Fruit fly (Drosophila melanogaster) whole organism, embryonic: Measurements from ENCODE around the gene Tg.
A peak's percentile ranks its signal among the peaks of the same experiment; 100 is the strongest.

Source experiments
- C15 ChIP-seq: fragments of 200-800 bp; sonication (Bioruptor generic); IDR thresholded peaks from 3 replicates; pipeline ENCODE4 v1.3.6; 2022; ENCODE audit warnings: missing biosample characterization, missing genetic modification characterization
- CG10209 ChIP-seq: fragments of 200-800 bp; sonication (Bioruptor generic); optimal IDR thresholded peaks from 3 replicates; lab custom pipeline; 2017; ENCODE audit warnings: missing biosample characterization, mild to moderate bottlenecking, missing genetic modification characterization, missing genetic modification reagents
- CG10431 ChIP-seq: fragments of 200-800 bp; sonication (Bioruptor generic); optimal IDR thresholded peaks from 3 replicates; lab custom pipeline; 2018; ENCODE audit warnings: missing biosample characterization, mild to moderate bottlenecking, missing genetic modification characterization
- CG10462 ChIP-seq: fragments of 200-800 bp; sonication (Bioruptor generic); optimal IDR thresholded peaks from 2 replicates; lab custom pipeline; 2016; ENCODE audit warnings: missing biosample characterization, missing genetic modification characterization
- CG10654 ChIP-seq: fragments of 200-800 bp; sonication (Bioruptor generic); optimal IDR thresholded peaks from 2 replicates; lab custom pipeline; 2016; ENCODE audit warnings: missing biosample characterization, missing genetic modification characterization
- CG12155 ChIP-seq: fragments of 200-800 bp; sonication (Bioruptor generic); optimal IDR thresholded peaks from 3 replicates; lab custom pipeline; 2016; ENCODE audit warnings: missing biosample characterization, missing genetic modification characterization
- CG15269 ChIP-seq: fragments of 200-800 bp; sonication (Bioruptor generic); optimal IDR thresholded peaks from 2 replicates; lab custom pipeline; 2018; ENCODE audit warnings: missing biosample characterization, mild to moderate bottlenecking, missing genetic modification characterization, moderate library complexity
- CG16813 ChIP-seq: fragments of 200-800 bp; sonication (Bioruptor generic); IDR thresholded peaks from 3 replicates; pipeline ENCODE4 v1.3.6; 2022; ENCODE audit warnings: missing biosample characterization, missing genetic modification characterization; ENCODE audit not compliant: partially characterized antibody
- CG17359 ChIP-seq: fragments of 200-800 bp; sonication (Bioruptor generic); optimal IDR thresholded peaks from 3 replicates; lab custom pipeline; 2018; ENCODE audit warnings: missing biosample characterization, mild to moderate bottlenecking, missing genetic modification characterization, moderate library complexity
- CG2678 ChIP-seq: fragments of 200-800 bp; sonication (Bioruptor generic); optimal IDR thresholded peaks from 3 replicates; lab custom pipeline; 2019; ENCODE audit warnings: missing biosample characterization, mild to moderate bottlenecking, missing genetic modification characterization, moderate library complexity
- CG30020 ChIP-seq: fragments of 200-800 bp; optimal IDR thresholded peaks from 2 replicates; lab custom pipeline; 2019; ENCODE audit warnings: missing biosample characterization, mild to moderate bottlenecking, missing genetic modification characterization, moderate library complexity
- CG34422 ChIP-seq: fragments of 200-800 bp; sonication (Bioruptor generic); IDR thresholded peaks from 3 replicates; pipeline ENCODE4 v1.3.6; 2022; ENCODE audit warnings: missing biosample characterization, missing genetic modification characterization
- CG3726 ChIP-seq: fragments of 200-800 bp; sonication (Bioruptor generic); IDR thresholded peaks from 3 replicates; pipeline ENCODE4, ENCODE4 v1.3.6; 2022; ENCODE audit warnings: missing biosample characterization, missing genetic modification characterization
- CG4282 ChIP-seq: fragments of 200-800 bp; sonication (Bioruptor generic); optimal IDR thresholded peaks from 2 replicates; lab custom pipeline; 2016; ENCODE audit warnings: missing biosample characterization, missing genetic modification characterization
- CG4730 ChIP-seq: fragments of 200-800 bp; sonication (Bioruptor generic); IDR thresholded peaks from 2 replicates; pipeline ENCODE4 v1.3.6; 2022; ENCODE audit warnings: missing biosample characterization, missing genetic modification characterization
- CG8388 ChIP-seq: fragments of 200-800 bp; sonication (Bioruptor generic); optimal IDR thresholded peaks from 2 replicates; lab custom pipeline; 2019; ENCODE audit warnings: missing biosample characterization, mild to moderate bottlenecking, missing genetic modification characterization, moderate library complexity
- CG9609 ChIP-seq: fragments of 200-800 bp; sonication (Bioruptor generic); optimal IDR thresholded peaks from 3 replicates; lab custom pipeline; 2016; ENCODE audit warnings: missing biosample characterization, missing genetic modification characterization
- CG9932 ChIP-seq: fragments of 200-800 bp; sonication (Bioruptor generic); IDR thresholded peaks from 2 replicates; pipeline ENCODE4 v1.3.6; 2022; ENCODE audit warnings: missing biosample characterization, missing genetic modification characterization
- CoRest ChIP-seq: fragments of 200-800 bp; sonication (Bioruptor generic); optimal IDR thresholded peaks from 3 replicates; lab custom pipeline; 2018; ENCODE audit warnings: missing biosample characterization, mild to moderate bottlenecking, missing genetic modification characterization, moderate library complexity
- Doc3 ChIP-seq: fragments of 200-800 bp; sonication (Bioruptor generic); IDR thresholded peaks from 3 replicates; pipeline ENCODE4 v1.3.6; 2022; ENCODE audit warnings: missing biosample characterization, missing genetic modification characterization; ENCODE audit not compliant: partially characterized antibody
- Dref ChIP-seq: fragments of 200-800 bp; sonication (Bioruptor generic); IDR thresholded peaks from 2 replicates; pipeline ENCODE4 v1.3.6; 2022; ENCODE audit warnings: missing biosample characterization, missing genetic modification characterization
- Eip74EF ChIP-seq, 2 experiments: fragments of 200-800 bp in 1 of 2; fragments of >200 bp in 1 of 2; sonication (Bioruptor generic) in 1 of 2; optimal IDR thresholded peaks; 2 replicates each; lab custom pipeline; 2017 to 2019; ENCODE audit warnings: missing biosample characterization in 2 of 2, missing genetic modification characterization in 2 of 2, mild to moderate bottlenecking in 1 of 2, moderate library complexity in 1 of 2
- Elba2 ChIP-seq: fragments of 200-800 bp; sonication (Bioruptor generic); optimal IDR thresholded peaks from 3 replicates; lab custom pipeline; 2016; ENCODE audit warnings: missing biosample characterization, missing genetic modification characterization
- Ets97D ChIP-seq: fragments of 200-800 bp; sonication (Bioruptor generic); optimal IDR thresholded peaks from 3 replicates; lab custom pipeline; 2016; ENCODE audit warnings: missing biosample characterization, missing genetic modification characterization
- Gsc ChIP-seq: fragments of 200-800 bp; sonication (Bioruptor generic); IDR thresholded peaks from 2 replicates; pipeline ENCODE4 v1.3.6; 2022; ENCODE audit warnings: missing biosample characterization, missing genetic modification characterization
- H15 ChIP-seq: fragments of 200-800 bp; sonication (Bioruptor generic); IDR thresholded peaks from 3 replicates; pipeline ENCODE4 v1.3.6; 2022; ENCODE audit warnings: missing biosample characterization, missing genetic modification characterization
- Hr3 ChIP-seq: fragments of 200-800 bp; sonication (Bioruptor generic); optimal IDR thresholded peaks from 3 replicates; lab custom pipeline; 2016; ENCODE audit warnings: missing biosample characterization, missing genetic modification characterization
- Mad ChIP-seq: fragments of 200-800 bp; sonication (Bioruptor generic); optimal IDR thresholded peaks from 2 replicates; lab custom pipeline; 2016; ENCODE audit warnings: missing biosample characterization, missing genetic modification characterization
- Neu2 ChIP-seq: fragments of 200-800 bp; sonication (Bioruptor generic); optimal IDR thresholded peaks from 3 replicates; lab custom pipeline; 2016; ENCODE audit warnings: missing biosample characterization, missing genetic modification characterization, borderline replicate concordance
- NfI ChIP-seq: fragments of 200-800 bp; sonication (Bioruptor generic); optimal IDR thresholded peaks from 3 replicates; lab custom pipeline; 2018; ENCODE audit warnings: missing biosample characterization, mild to moderate bottlenecking, missing genetic modification characterization, moderate library complexity
- amos ChIP-seq: fragments of 200-800 bp; sonication (Bioruptor generic); IDR thresholded peaks from 2 replicates; pipeline ENCODE4 v1.3.6; 2022; ENCODE audit warnings: missing biosample characterization, missing genetic modification characterization; ENCODE audit not compliant: partially characterized antibody
- ase ChIP-seq: fragments of 200-800 bp; sonication (Bioruptor generic); IDR thresholded peaks from 3 replicates; pipeline ENCODE4 v1.3.6; 2022; ENCODE audit warnings: missing biosample characterization, missing genetic modification characterization
- az2 ChIP-seq: fragments of 200-800 bp; sonication (Bioruptor generic); optimal IDR thresholded peaks from 3 replicates; lab custom pipeline; 2016; ENCODE audit warnings: missing biosample characterization, missing genetic modification characterization
- cas ChIP-seq: fragments of 200-800 bp; sonication (Bioruptor generic); IDR thresholded peaks from 2 replicates; pipeline ENCODE4 v1.3.6; 2022; ENCODE audit warnings: missing biosample characterization, missing genetic modification characterization
- chinmo ChIP-seq: fragments of 200-800 bp; sonication (Bioruptor generic); IDR thresholded peaks from 4 replicates; pipeline ENCODE4 v1.3.6; 2022; ENCODE audit warnings: missing biosample characterization, missing genetic modification characterization; ENCODE audit not compliant: partially characterized antibody
- chn ChIP-seq: fragments of 200-800 bp; sonication (Bioruptor generic); optimal IDR thresholded peaks from 2 replicates; lab custom pipeline; 2016; ENCODE audit warnings: missing biosample characterization, missing genetic modification characterization
- ci ChIP-seq: fragments of 200-800 bp; sonication (Bioruptor generic); IDR thresholded peaks from 3 replicates; pipeline ENCODE4 v1.3.6; 2022; ENCODE audit warnings: missing biosample characterization, missing genetic modification characterization
- crp ChIP-seq, 2 experiments: fragments of 200-800 bp; sonication (Bioruptor generic); optimal IDR thresholded peaks; 2 replicates in 1 of 2; 3 replicates in 1 of 2; lab custom pipeline; 2017; ENCODE audit warnings: missing biosample characterization in 2 of 2, missing genetic modification characterization in 2 of 2, mild to moderate bottlenecking in 1 of 2, moderate library complexity in 1 of 2
- dm ChIP-seq: fragments of 200-800 bp; sonication (Bioruptor generic); optimal IDR thresholded peaks from 3 replicates; lab custom pipeline; 2016; ENCODE audit warnings: missing biosample characterization, missing genetic modification characterization
- dpn ChIP-seq, 2 experiments: fragments of 200-800 bp; sonication (Bioruptor generic); optimal IDR thresholded peaks; 3 replicates each; lab custom pipeline; 2016; ENCODE audit warnings: missing biosample characterization in 2 of 2, missing genetic modification characterization in 2 of 2
- hbn ChIP-seq: fragments of 200-800 bp; sonication (Bioruptor generic); IDR thresholded peaks from 2 replicates; pipeline ENCODE4 v1.3.6; 2022; ENCODE audit warnings: missing biosample characterization, missing genetic modification characterization; ENCODE audit not compliant: partially characterized antibody
- insv ChIP-seq, 2 experiments: fragments of 200-800 bp; sonication (Bioruptor generic); optimal IDR thresholded peaks; 3 replicates each; lab custom pipeline; 2016 to 2018; ENCODE audit warnings: missing biosample characterization in 2 of 2, missing genetic modification characterization in 2 of 2
- nerfin-2 ChIP-seq: fragments of 200-800 bp; sonication (Bioruptor generic); IDR thresholded peaks from 2 replicates; pipeline ENCODE4 v1.3.6; 2022; ENCODE audit warnings: missing biosample characterization, missing genetic modification characterization; ENCODE audit not compliant: partially characterized antibody
- sim ChIP-seq: fragments of 200-800 bp; sonication (Bioruptor generic); IDR thresholded peaks from 2 replicates; pipeline ENCODE4 v1.3.6; 2022; ENCODE audit warnings: missing biosample characterization, missing genetic modification characterization
- sna ChIP-seq: fragments of 200-800 bp; sonication (Bioruptor generic); IDR thresholded peaks from 2 replicates; pipeline ENCODE4 v1.3.6; 2022; ENCODE audit warnings: missing biosample characterization, missing genetic modification characterization; ENCODE audit not compliant: partially characterized antibody
- stwl ChIP-seq: fragments of 200-800 bp; sonication (Bioruptor generic); optimal IDR thresholded peaks from 3 replicates; lab custom pipeline; 2018; ENCODE audit warnings: missing biosample characterization, mild to moderate bottlenecking, missing genetic modification characterization, moderate library complexity
- tna ChIP-seq: fragments of 200-800 bp; sonication (Bioruptor generic); IDR thresholded peaks from 2 replicates; pipeline ENCODE4 v1.3.6; 2022; ENCODE audit warnings: missing biosample characterization, missing genetic modification characterization; ENCODE audit not compliant: partially characterized antibody

Tg gene

dm6 chr2L:8001694-8002627 lies 9.2 kb upstream of the Tg start (continued):
- peak; percentile 77 for TF ChIP-seq H15 (GFP tag; lab: Robert Waterston, UW)
- TF ChIP-seq tna (GFP tag; lab: Robert Waterston, UW) = no peak
- peak; percentile 82 for TF ChIP-seq CG10462 (GFP tag; lab: Kevin White, UChicago)
- no peak for TF ChIP-seq Neu2 (GFP tag; lab: Kevin White, UChicago)
- peak; percentile 83 for TF ChIP-seq Hr3 (GFP tag; lab: Kevin White, UChicago)
- peak; percentile 90 for TF ChIP-seq CG10209 (GFP tag; lab: Kevin White, UChicago)
- TF ChIP-seq CG4282 (GFP tag; lab: Kevin White, UChicago) = peak; percentile 42
- TF ChIP-seq CG17359 = peak; percentile 78
- TF ChIP-seq CG10431 (GFP tag; lab: Kevin White, UChicago) = no peak
- peak; percentile 71 for TF ChIP-seq CG9609 (GFP tag; lab: Kevin White, UChicago)
- TF ChIP-seq ase (GFP tag; lab: Robert Waterston, UW) = peak; percentile 69; the same call in 2 of the 3 replicates
- peak; percentile 84 to 85 for TF ChIP-seq dpn (GFP tag; optimal IDR thresholded peaks at IDR 0.05; lab: Kevin White, UChicago)
- peak; percentile 68 for TF ChIP-seq CG9932 (GFP tag; lab: Robert Waterston, UW)
- TF ChIP-seq dm (GFP tag; lab: Kevin White, UChicago) = peak; percentile 65
- peak; percentile 80; the same call in 2 of the 3 replicates for TF ChIP-seq ci
- peak; percentile 58 for TF ChIP-seq CG30020 (tag; lab: Kevin White, UChicago)
- TF ChIP-seq CG4730 = peak; percentile 81
- TF ChIP-seq sna (GFP tag; lab: Robert Waterston, UW) = no peak
- peak; percentile 36 for TF ChIP-seq Ets97D

- TF ChIP-seq az2 (GFP tag; lab: Kevin White, UChicago) = no peak
- TF ChIP-seq CG15269 (tag; lab: Kevin White, UChicago) = peak; percentile 32
- TF ChIP-seq chinmo (GFP tag; lab: Robert Waterston, UW) = peak; percentile 87
- TF ChIP-seq CG2678 (tag; lab: Kevin White, UChicago) = no peak
- TF ChIP-seq CG3726 (GFP tag; lab: Robert Waterston, UW) = no peak
- TF ChIP-seq chn = no peak
- no peak for TF ChIP-seq sim (GFP tag; lab: Robert Waterston, UW)
- TF ChIP-seq CG34422 (GFP tag; lab: Robert Waterston, UW) = no peak
- no peak for TF ChIP-seq CG10654 (GFP tag; lab: Kevin White, UChicago)
- no peak for TF ChIP-seq CG12155 (GFP tag; lab: Kevin White, UChicago)
- no peak for TF ChIP-seq insv (GFP tag; optimal IDR thresholded peaks at IDR 0.05; lab: Kevin White, UChicago)
- TF ChIP-seq C15 (GFP tag; lab: Robert Waterston, UW) = no peak
- no peak for TF ChIP-seq Elba2 (GFP tag; lab: Kevin White, UChicago)
- no peak for TF ChIP-seq Eip74EF (GFP tag; optimal IDR thresholded peaks at IDR 0.05; lab: Kevin White, UChicago)
- TF ChIP-seq amos (GFP tag; lab: Robert Waterston, UW) = peak; percentile 50; the same call in 1 of the 2 replicates
- TF ChIP-seq CoRest (tag; lab: Kevin White, UChicago) = no peak
- peak; percentile 62 for TF ChIP-seq hbn
- no peak for TF ChIP-seq CG8388 (GFP tag; lab: Kevin White, UChicago)
- TF ChIP-seq CG16813 (GFP tag; lab: Robert Waterston, UW) = peak; percentile 25; the same call in 1 of the 3 replicates
- TF ChIP-seq Dref (GFP tag; lab: Robert Waterston, UW) = peak; percentile 54
- peak; percentile 46; the same call in 1 of the 2 replicates for TF ChIP-seq nerfin-2 (GFP tag; lab: Robert Waterston, UW)
- TF ChIP-seq crp (GFP tag; optimal IDR thresholded peaks at IDR 0.05; lab: Kevin White, UChicago) = peak in 1 of 2 experiments; percentile 81
- TF ChIP-seq NfI = no peak
- TF ChIP-seq Gsc (GFP tag; lab: Robert Waterston, UW) = no peak
- peak; percentile 56; the same call in 2 of the 3 replicates for TF ChIP-seq Doc3 (GFP tag; lab: Robert Waterston, UW)
- TF ChIP-seq cas (GFP tag; lab: Robert Waterston, UW) = no peak
- TF ChIP-seq Mad (GFP tag; lab: Kevin White, UChicago) = no peak
- no peak for TF ChIP-seq H15 (GFP tag; lab: Robert Waterston, UW)
- peak; percentile 22 for TF ChIP-seq stwl
Measured at dm6 chr2L:8004072-8004471, 7.1 kb upstream of the Tg start, which contains the start of gene Wwox. Wwox (minus strand) TSS chr2L:8004286.
